Fruit fly (Drosophila melanogaster) whole organism, prepupa: Measurements from ENCODE around the gene hoe2.

Experiments used
- Blimp-1 ChIP-seq: fragments of 200-800 bp; sonication (Bioruptor generic); optimal IDR thresholded peaks from 3 replicates; lab custom pipeline; 2017; ENCODE audit warnings: missing biosample characterization, missing genetic modification characterization, mild to moderate bottlenecking, moderate library complexity, missing genetic modification reagents
- CG10631 ChIP-seq: fragments of 200-800 bp; sonication (Bioruptor generic); optimal IDR thresholded peaks from 2 replicates; lab custom pipeline; 2016; ENCODE audit warnings: missing biosample characterization, missing genetic modification characterization
- CG11294 ChIP-seq: fragments of 200-800 bp; sonication (Bioruptor generic); IDR thresholded peaks from 2 replicates; pipeline ENCODE4 v1.3.6; 2022; ENCODE audit warnings: missing biosample characterization, missing genetic modification characterization
- CG11762 ChIP-seq: fragments of 200-800 bp; sonication (Bioruptor generic); optimal IDR thresholded peaks from 3 replicates; lab custom pipeline; 2016; ENCODE audit warnings: missing biosample characterization, missing genetic modification characterization; ENCODE audit not compliant: insufficient read depth
- CG16779 ChIP-seq: fragments of 200-800 bp; sonication (Bioruptor generic); optimal IDR thresholded peaks from 3 replicates; lab custom pipeline; 2017; ENCODE audit warnings: missing biosample characterization, mild to moderate bottlenecking, missing genetic modification characterization
- CG3032 ChIP-seq: fragments of 200-800 bp; optimal IDR thresholded peaks from 2 replicates; lab custom pipeline; 2019; ENCODE audit warnings: missing biosample characterization, mild to moderate bottlenecking, missing genetic modification characterization, moderate library complexity
- CG31627 ChIP-seq: fragments of 200-800 bp; sonication (Bioruptor generic); optimal IDR thresholded peaks from 3 replicates; lab custom pipeline; 2016; ENCODE audit warnings: missing biosample characterization, missing genetic modification characterization
- CG34406 ChIP-seq: fragments of 200-800 bp; sonication (Bioruptor generic); optimal IDR thresholded peaks from 3 replicates; lab custom pipeline; 2016; ENCODE audit warnings: missing biosample characterization, missing genetic modification characterization
- CG3919 ChIP-seq: fragments of 200-800 bp; sonication (Bioruptor generic); optimal IDR thresholded peaks from 3 replicates; lab custom pipeline; 2016; ENCODE audit warnings: missing biosample characterization, missing genetic modification characterization
- CG6163 ChIP-seq: fragments of 200-800 bp; sonication (Bioruptor generic); IDR thresholded peaks from 3 replicates; pipeline ENCODE4 v1.3.6; 2022; ENCODE audit warnings: missing biosample characterization, missing genetic modification characterization
- CG6276 ChIP-seq: fragments of 200-800 bp; sonication (Bioruptor generic); optimal IDR thresholded peaks from 2 replicates; lab custom pipeline; 2017; ENCODE audit warnings: missing biosample characterization, mild to moderate bottlenecking, missing genetic modification characterization
- CG6792 ChIP-seq: fragments of 200-800 bp; sonication (Bioruptor generic); optimal IDR thresholded peaks from 3 replicates; lab custom pipeline; 2016; ENCODE audit warnings: missing biosample characterization, missing genetic modification characterization
- CG6808 ChIP-seq: fragments of 200-800 bp; sonication (Bioruptor generic); optimal IDR thresholded peaks from 3 replicates; lab custom pipeline; 2017; ENCODE audit warnings: missing biosample characterization, missing genetic modification characterization, mild to moderate bottlenecking, moderate library complexity, missing genetic modification reagents
- CG7368 ChIP-seq: fragments of 200-800 bp; sonication (Bioruptor generic); optimal IDR thresholded peaks from 3 replicates; lab custom pipeline; 2016; ENCODE audit warnings: missing biosample characterization, missing genetic modification characterization
- CG8119 ChIP-seq: fragments of 200-800 bp; sonication (Bioruptor generic); IDR thresholded peaks from 3 replicates; pipeline ENCODE4 v1.3.6; 2022; ENCODE audit warnings: missing biosample characterization, missing genetic modification characterization
- CG8319 ChIP-seq: fragments of 200-800 bp; sonication (Bioruptor generic); optimal IDR thresholded peaks from 3 replicates; lab custom pipeline; 2016; ENCODE audit warnings: missing biosample characterization, missing genetic modification characterization
- CG8632 ChIP-seq: fragments of 200-800 bp; sonication (Bioruptor generic); optimal IDR thresholded peaks from 3 replicates; lab custom pipeline; 2016; ENCODE audit warnings: missing biosample characterization, missing genetic modification characterization
- Eip75B ChIP-seq: fragments of 200-800 bp; sonication (Bioruptor generic); optimal IDR thresholded peaks from 3 replicates; lab custom pipeline; 2016; ENCODE audit warnings: missing biosample characterization, missing genetic modification characterization
- Eip78C ChIP-seq: fragments of 200-800 bp; sonication (Bioruptor generic); peaks from one replicate; lab custom pipeline; 2016; ENCODE audit warnings: missing biosample characterization, missing genetic modification characterization
- Ets21C ChIP-seq: fragments of 200-800 bp; sonication (Bioruptor generic); optimal IDR thresholded peaks from 3 replicates; lab custom pipeline; 2016; ENCODE audit warnings: missing biosample characterization, missing genetic modification characterization
- Ets96B ChIP-seq: fragments of 200-800 bp; optimal IDR thresholded peaks from 2 replicates; lab custom pipeline; 2019; ENCODE audit warnings: missing biosample characterization, mild to moderate bottlenecking, missing genetic modification characterization, moderate library complexity
- Hr39 ChIP-seq: fragments of 200-800 bp; sonication (Bioruptor generic); optimal IDR thresholded peaks from 2 replicates; lab custom pipeline; 2016; ENCODE audit warnings: missing biosample characterization, missing genetic modification characterization
- Hr4 ChIP-seq: fragments of 200-800 bp; sonication (Bioruptor generic); optimal IDR thresholded peaks from 3 replicates; lab custom pipeline; 2016; ENCODE audit warnings: missing biosample characterization, missing genetic modification characterization
- Lpt ChIP-seq: fragments of 200-800 bp; sonication (Bioruptor generic); optimal IDR thresholded peaks from 3 replicates; lab custom pipeline; 2016; ENCODE audit warnings: missing biosample characterization, missing genetic modification characterization
- Met ChIP-seq: fragments of 200-800 bp; sonication (Bioruptor generic); optimal IDR thresholded peaks from 3 replicates; lab custom pipeline; 2016; ENCODE audit warnings: missing biosample characterization, missing genetic modification characterization
- Sox102F ChIP-seq: fragments of 200-800 bp; sonication (Bioruptor generic); optimal IDR thresholded peaks from 2 replicates; lab custom pipeline; 2016; ENCODE audit warnings: missing biosample characterization, mild to moderate bottlenecking, missing genetic modification characterization
- Sox14 ChIP-seq: fragments of 200-800 bp; sonication (Bioruptor generic); optimal IDR thresholded peaks from 3 replicates; lab custom pipeline; 2016; ENCODE audit warnings: missing biosample characterization, missing genetic modification characterization
- Sox15 ChIP-seq: fragments of 200-800 bp; sonication (Bioruptor generic); optimal IDR thresholded peaks from 3 replicates; lab custom pipeline; 2016; ENCODE audit warnings: missing biosample characterization, missing genetic modification characterization
- achi ChIP-seq: fragments of 200-800 bp; sonication (Bioruptor generic); optimal IDR thresholded peaks from 3 replicates; lab custom pipeline; 2016; ENCODE audit warnings: missing biosample characterization, missing genetic modification characterization
- acj6 ChIP-seq: fragments of 200-800 bp; sonication (Bioruptor generic); optimal IDR thresholded peaks from 3 replicates; lab custom pipeline; 2016; ENCODE audit warnings: missing biosample characterization, missing genetic modification characterization
- cyc ChIP-seq: fragments of 200-800 bp; sonication (Bioruptor generic); optimal IDR thresholded peaks from 3 replicates; lab custom pipeline; 2016; ENCODE audit warnings: missing biosample characterization, missing genetic modification characterization
- dac ChIP-seq: fragments of 200-800 bp; sonication (Bioruptor generic); optimal IDR thresholded peaks from 2 replicates; lab custom pipeline; 2017; ENCODE audit warnings: missing biosample characterization, mild to moderate bottlenecking, missing genetic modification characterization
- dsx ChIP-seq: fragments of 200-800 bp; optimal IDR thresholded peaks from 3 replicates; lab custom pipeline; 2019; ENCODE audit warnings: missing biosample characterization, mild to moderate bottlenecking, missing genetic modification characterization, moderate library complexity; ENCODE audit not compliant: poor library complexity, severe bottlenecking
- esn ChIP-seq: fragments of 200-800 bp; sonication (Bioruptor generic); optimal IDR thresholded peaks from 2 replicates; lab custom pipeline; 2016; ENCODE audit warnings: missing biosample characterization, mild to moderate bottlenecking, missing genetic modification characterization, moderate library complexity
- fd85E ChIP-seq: fragments of 200-800 bp; sonication (Bioruptor generic); optimal IDR thresholded peaks from 3 replicates; lab custom pipeline; 2016; ENCODE audit warnings: missing biosample characterization, missing genetic modification characterization
- fkh ChIP-seq: fragments of 200-800 bp; sonication (Bioruptor generic); optimal IDR thresholded peaks from 3 replicates; lab custom pipeline; 2017; ENCODE audit warnings: missing biosample characterization, mild to moderate bottlenecking, missing genetic modification characterization, moderate library complexity
- lz ChIP-seq: fragments of 200-800 bp; sonication (Bioruptor generic); optimal IDR thresholded peaks from 3 replicates; lab custom pipeline; 2016; ENCODE audit warnings: missing biosample characterization, missing genetic modification characterization
- net ChIP-seq: fragments of 200-800 bp; sonication (Bioruptor generic); optimal IDR thresholded peaks from 3 replicates; lab custom pipeline; 2016; ENCODE audit warnings: missing biosample characterization, missing genetic modification characterization
- pdm3 ChIP-seq: fragments of 200-800 bp; sonication (Bioruptor generic); optimal IDR thresholded peaks from 3 replicates; lab custom pipeline; 2016; ENCODE audit warnings: missing biosample characterization, missing genetic modification characterization
- salr ChIP-seq, 2 experiments: fragments of 200-800 bp; sonication (Bioruptor generic); optimal IDR thresholded peaks; 3 replicates each; lab custom pipeline; 2016 to 2018; ENCODE audit warnings: missing biosample characterization in 2 of 2, missing genetic modification characterization in 2 of 2, mild to moderate bottlenecking in 1 of 2
- spab ChIP-seq: fragments of 200-800 bp; sonication (Bioruptor generic); optimal IDR thresholded peaks from 2 replicates; lab custom pipeline; 2017; ENCODE audit warnings: missing biosample characterization, mild to moderate bottlenecking, missing genetic modification characterization, missing genetic modification reagents
- ss ChIP-seq, 2 experiments: fragments of 200-800 bp; sonication (Bioruptor generic); optimal IDR thresholded peaks; 2 replicates in 1 of 2; 3 replicates in 1 of 2; lab custom pipeline; 2017 to 2018; ENCODE audit warnings: mild to moderate bottlenecking in 2 of 2, missing biosample characterization in 2 of 2, missing genetic modification characterization in 2 of 2, moderate library complexity in 1 of 2
- svp ChIP-seq: fragments of 200-800 bp; sonication (Bioruptor generic); peaks from one replicate; lab custom pipeline; 2016; ENCODE audit warnings: missing biosample characterization, missing genetic modification characterization

hoe2 gene

dm6 chr2L:4887382-4888219 lies 48.6 kb downstream of the hoe2 start (continued):
- TF ChIP-seq CG8632 (GFP tag; lab: Kevin White, UChicago) (peak; percentile 89), CG16779 (peak; percentile 76), Met (GFP tag; lab: Kevin White, UChicago) (peak; percentile 83), Lpt (GFP tag; lab: Kevin White, UChicago) (peak; percentile 86), CG6808 (GFP tag; lab: Kevin White, UChicago) (peak; percentile 92), fd85E (GFP tag; lab: Kevin White, UChicago) (peak; percentile 54), net (peak; percentile 87), Blimp-1 (GFP tag; lab: Kevin White, UChicago) (peak; percentile 66), CG34406 (GFP tag; lab: Kevin White, UChicago) (peak; percentile 92), CG8319 (GFP tag; lab: Kevin White, UChicago) (peak; percentile 89), fkh (GFP tag; lab: Kevin White, UChicago) (no peak), CG6163 (GFP tag; lab: Robert Waterston, UW) (peak; percentile 97), CG10631 (GFP tag; lab: Kevin White, UChicago) (peak; percentile 94), Sox15 (GFP tag; lab: Kevin White, UChicago) (peak; percentile 86), CG31627 (peak; percentile 87), cyc (GFP tag; lab: Kevin White, UChicago) (peak; percentile 88), Sox102F (GFP tag; lab: Kevin White, UChicago) (peak; percentile 85), CG7368 (peak; percentile 85), lz (GFP tag; lab: Kevin White, UChicago) (peak; percentile 87), pdm3 (peak; percentile 89), CG6276 (GFP tag; lab: Kevin White, UChicago) (peak; percentile 78), achi (peak; percentile 93), spab (GFP tag; lab: Kevin White, UChicago) (peak; percentile 85), CG11762 (GFP tag; lab: Kevin White, UChicago) (peak; percentile 92), dac (GFP tag; lab: Kevin White, UChicago) (peak; percentile 83)

- 0 out of 3 replicates have a peak, but pooled peaks have one; percentile 12 for TF ChIP-seq CG8119 (GFP tag; lab: Robert Waterston, UW)
- TF ChIP-seq CG3919 (GFP tag; lab: Kevin White, UChicago) = no peak
These were observed 49.6 kb downstream of the hoe2 start for dm6 chr2L:4886645-4887044.

dm6 chr2L:4886132-4886531 lies 50.1 kb downstream of the hoe2 start:
- TF ChIP-seq CG6792 (GFP tag; lab: Kevin White, UChicago) (no peak), CG6808 (GFP tag; lab: Kevin White, UChicago) (peak; percentile 53), esn (GFP tag; lab: Kevin White, UChicago) (peak; percentile 28), Hr4 (GFP tag; lab: Kevin White, UChicago) (peak; percentile 54), CG34406 (GFP tag; lab: Kevin White, UChicago) (peak; percentile 10), CG11294 (GFP tag; lab: Robert Waterston, UW) (0 out of 2 replicates have a peak, but pooled peaks have one; percentile 29), cyc (GFP tag; lab: Kevin White, UChicago) (no peak), spab (GFP tag; lab: Kevin White, UChicago) (peak; percentile 35), Eip75B (GFP tag; lab: Kevin White, UChicago) (peak; percentile 19), CG6163 (GFP tag; lab: Robert Waterston, UW) (peak; percentile 40; the same call in 1 of the 3 replicates), CG7368 (no peak), acj6 (GFP tag; lab: Kevin White, UChicago) (peak; percentile 7), Ets96B (peak; percentile 23), Hr39 (GFP tag; lab: Kevin White, UChicago) (no peak), Sox102F (GFP tag; lab: Kevin White, UChicago) (no peak), Sox14 (GFP tag; lab: Kevin White, UChicago) (peak; percentile 27), CG3032 (tag; lab: Kevin White, UChicago) (peak; percentile 45), Eip78C (GFP tag; lab: Kevin White, UChicago) (peak; percentile 60), CG16779 (peak; percentile 30), Ets21C (GFP tag; lab: Kevin White, UChicago) (no peak), svp (GFP tag; lab: Kevin White, UChicago) (no peak), salr (GFP tag; optimal IDR thresholded peaks at IDR 0.05; lab: Kevin White, UChicago) (peak in 1 of 2 experiments; percentile 31), CG6276 (GFP tag; lab: Kevin White, UChicago) (peak; percentile 67), ss (GFP tag; optimal IDR thresholded peaks at IDR 0.05; lab: Kevin White, UChicago) (peak in 1 of 2 experiments; percentile 32), dsx (GFP tag; lab: Kevin White, UChicago) (peak; percentile 2), Met (GFP tag; lab: Kevin White, UChicago) (no peak), CG8119 (GFP tag; lab: Robert Waterston, UW) (peak; percentile 50; the same call in 2 of the 3 replicates), net (peak; percentile 3), CG11762 (GFP tag; lab: Kevin White, UChicago) (peak; percentile 14), pdm3 (peak; percentile 50)
